Fruit fly (Drosophila melanogaster) whole organism, embryonic: ENCODE data around the gene Syt1.

Source experiments
- BEAF-32 ChIP-seq: fragments of 200-800 bp; sonication (Bioruptor generic); optimal IDR thresholded peaks from 3 replicates; lab custom pipeline; 2017; ENCODE audit warnings: missing biosample characterization, missing genetic modification characterization, mild to moderate bottlenecking, moderate library complexity, missing genetic modification reagents
- CG10431 ChIP-seq: fragments of 200-800 bp; sonication (Bioruptor generic); optimal IDR thresholded peaks from 3 replicates; lab custom pipeline; 2018; ENCODE audit warnings: missing biosample characterization, mild to moderate bottlenecking, missing genetic modification characterization
- CG12071 ChIP-seq: fragments of 200-800 bp; sonication (Bioruptor generic); optimal IDR thresholded peaks from 3 replicates; lab custom pipeline; 2018; ENCODE audit warnings: missing biosample characterization, mild to moderate bottlenecking, missing genetic modification characterization
- CG12104 ChIP-seq: fragments of 200-800 bp; sonication (Bioruptor generic); optimal IDR thresholded peaks from 3 replicates; lab custom pipeline; 2016; ENCODE audit warnings: missing biosample characterization, missing genetic modification characterization
- CG12659 ChIP-seq: fragments of 200-800 bp; sonication (Bioruptor generic); optimal IDR thresholded peaks from 3 replicates; lab custom pipeline; 2017; ENCODE audit warnings: mild to moderate bottlenecking, missing biosample characterization, missing genetic modification reagents, missing genetic modification characterization
- CG12744 ChIP-seq: fragments of 200-800 bp; sonication (Bioruptor generic); optimal IDR thresholded peaks from 2 replicates; lab custom pipeline; 2016; ENCODE audit warnings: missing biosample characterization, missing genetic modification characterization
- CG13123 ChIP-seq: fragments of 200-800 bp; sonication (Bioruptor generic); optimal IDR thresholded peaks from 2 replicates; lab custom pipeline; 2016; ENCODE audit warnings: missing biosample characterization, missing genetic modification characterization
- CG13775 ChIP-seq: fragments of 200-800 bp; sonication (Bioruptor generic); optimal IDR thresholded peaks from 3 replicates; lab custom pipeline; 2017; ENCODE audit warnings: missing biosample characterization, mild to moderate bottlenecking, missing genetic modification characterization
- CG14050 ChIP-seq: fragments of 200-800 bp; sonication (Bioruptor generic); IDR thresholded peaks from 3 replicates; pipeline ENCODE4 v1.3.6; 2022; ENCODE audit warnings: missing biosample characterization, missing genetic modification characterization
- CG14667 ChIP-seq: fragments of 200-800 bp; sonication (Bioruptor generic); IDR thresholded peaks from 2 replicates; pipeline ENCODE4 v1.3.6; 2022; ENCODE audit warnings: missing biosample characterization, missing genetic modification characterization
- CG14860 ChIP-seq: fragments of 200-800 bp; sonication (Bioruptor generic); IDR thresholded peaks from 3 replicates; pipeline ENCODE4 v1.3.6; 2022; ENCODE audit warnings: missing biosample characterization, missing genetic modification characterization; ENCODE audit not compliant: partially characterized antibody
- CG1529 ChIP-seq: fragments of 200-800 bp; sonication (Bioruptor generic); optimal IDR thresholded peaks from 3 replicates; lab custom pipeline; 2018; ENCODE audit warnings: missing biosample characterization, missing genetic modification characterization
- CG2202 ChIP-seq: fragments of 200-800 bp; sonication (Bioruptor generic); optimal IDR thresholded peaks from 2 replicates; lab custom pipeline; 2018; ENCODE audit warnings: missing biosample characterization, mild to moderate bottlenecking, missing genetic modification characterization
- CG32767 ChIP-seq: fragments of 200-800 bp; sonication (Bioruptor generic); IDR thresholded peaks from 2 replicates; pipeline ENCODE4 v1.3.6; 2022; ENCODE audit warnings: missing biosample characterization, missing genetic modification characterization
- CG4617 ChIP-seq: fragments of 200-800 bp; sonication (Bioruptor generic); optimal IDR thresholded peaks from 3 replicates; lab custom pipeline; 2016; ENCODE audit warnings: missing biosample characterization, missing genetic modification characterization, borderline replicate concordance
- CG4820 ChIP-seq: fragments of 200-800 bp; sonication (Bioruptor generic); optimal IDR thresholded peaks from 3 replicates; lab custom pipeline; 2016; ENCODE audit warnings: missing biosample characterization, missing genetic modification characterization
- CG6813 ChIP-seq: fragments of 200-800 bp; sonication (Bioruptor generic); optimal IDR thresholded peaks from 2 replicates; lab custom pipeline; 2017; ENCODE audit warnings: missing biosample characterization, missing genetic modification characterization, mild to moderate bottlenecking, moderate library complexity, missing genetic modification reagents
- CG8765 ChIP-seq: fragments of 200-800 bp; sonication (Bioruptor generic); IDR thresholded peaks from 2 replicates; pipeline ENCODE4 v1.3.6; 2022; ENCODE audit warnings: missing biosample characterization, missing genetic modification characterization
- Dfd ChIP-seq, 2 experiments: fragments of >200 bp; optimal IDR thresholded peaks; 2 replicates each; lab custom pipeline; 2017; ENCODE audit warnings: missing biosample characterization in 2 of 2, missing genetic modification characterization in 2 of 2
- Dp ChIP-seq: fragments of 200-800 bp; sonication (Bioruptor generic); optimal IDR thresholded peaks from 2 replicates; lab custom pipeline; 2018; ENCODE audit warnings: missing biosample characterization, mild to moderate bottlenecking, missing genetic modification characterization, moderate library complexity
- Fer1 ChIP-seq: fragments of 200-800 bp; sonication (Bioruptor generic); optimal IDR thresholded peaks from 2 replicates; lab custom pipeline; 2017; ENCODE audit warnings: missing biosample characterization, mild to moderate bottlenecking, missing genetic modification characterization
- Gug ChIP-seq: fragments of 200-800 bp; sonication (Bioruptor generic); IDR thresholded peaks from 4 replicates; pipeline ENCODE4 v1.3.6; 2022; ENCODE audit warnings: missing biosample characterization, missing genetic modification characterization
- H2.0 ChIP-seq: fragments of 200-800 bp; sonication (Bioruptor generic); IDR thresholded peaks from 2 replicates; pipeline ENCODE4 v1.3.6; 2022; ENCODE audit warnings: missing biosample characterization, missing genetic modification characterization
- HLH3B ChIP-seq: fragments of 200-800 bp; sonication (Bioruptor generic); IDR thresholded peaks from 2 replicates; pipeline ENCODE4 v1.3.6; 2022; ENCODE audit warnings: missing biosample characterization, missing genetic modification characterization
- HLHmδ ChIP-seq: fragments of 200-800 bp; sonication (Bioruptor generic); optimal IDR thresholded peaks from 2 replicates; lab custom pipeline; 2018; ENCODE audit warnings: missing biosample characterization, mild to moderate bottlenecking, missing genetic modification characterization, moderate library complexity
- Hr3 ChIP-seq: fragments of 200-800 bp; sonication (Bioruptor generic); optimal IDR thresholded peaks from 3 replicates; lab custom pipeline; 2016; ENCODE audit warnings: missing biosample characterization, missing genetic modification characterization
- Kr ChIP-seq: fragments of 200-800 bp; sonication (Bioruptor generic); optimal IDR thresholded peaks from 2 replicates; lab custom pipeline; 2017; ENCODE audit warnings: missing biosample characterization, mild to moderate bottlenecking, missing genetic modification characterization
- MESR4 ChIP-seq: fragments of 200-800 bp; sonication (Bioruptor generic); optimal IDR thresholded peaks from 2 replicates; lab custom pipeline; 2018; ENCODE audit warnings: missing biosample characterization, mild to moderate bottlenecking, missing genetic modification characterization, moderate library complexity
- Nf-YB ChIP-seq: fragments of 200-800 bp; sonication (Bioruptor generic); optimal IDR thresholded peaks from 3 replicates; lab custom pipeline; 2019; ENCODE audit warnings: missing biosample characterization, mild to moderate bottlenecking, missing genetic modification characterization, moderate library complexity
- Nf-YC ChIP-seq: fragments of 200-800 bp; optimal IDR thresholded peaks from 3 replicates; lab custom pipeline; 2019; ENCODE audit warnings: missing biosample characterization, mild to moderate bottlenecking, missing genetic modification characterization, moderate library complexity
- PHDP ChIP-seq: fragments of 200-800 bp; sonication (Bioruptor generic); optimal IDR thresholded peaks from 3 replicates; lab custom pipeline; 2018; ENCODE audit warnings: missing biosample characterization, mild to moderate bottlenecking, missing genetic modification characterization, moderate library complexity
- Sin3A ChIP-seq: fragments of >200 bp; optimal IDR thresholded peaks from 2 replicates; lab custom pipeline; 2018
- YL-1 ChIP-seq: fragments of 200-800 bp; sonication (Bioruptor generic); optimal IDR thresholded peaks from 3 replicates; lab custom pipeline; 2017; ENCODE audit warnings: missing biosample characterization, mild to moderate bottlenecking, missing genetic modification characterization
- az2 ChIP-seq: fragments of 200-800 bp; sonication (Bioruptor generic); optimal IDR thresholded peaks from 3 replicates; lab custom pipeline; 2016; ENCODE audit warnings: missing biosample characterization, missing genetic modification characterization
- bsh ChIP-seq, 2 experiments: fragments of 200-800 bp; sonication (Bioruptor generic); optimal IDR thresholded peaks; 2 replicates each; lab custom pipeline; 2017 to 2018; ENCODE audit warnings: mild to moderate bottlenecking in 2 of 2, missing biosample characterization in 2 of 2, missing genetic modification characterization in 2 of 2, moderate library complexity in 1 of 2
- caup ChIP-seq: fragments of 200-800 bp; sonication (Bioruptor generic); optimal IDR thresholded peaks from 3 replicates; lab custom pipeline; 2017; ENCODE audit warnings: missing biosample characterization, mild to moderate bottlenecking, missing genetic modification characterization, moderate library complexity; ENCODE audit not compliant: severe bottlenecking
- fru ChIP-seq: fragments of >200 bp; optimal IDR thresholded peaks from 2 replicates; lab custom pipeline; 2017
- jumu ChIP-seq: fragments of 200-800 bp; sonication (Bioruptor generic); optimal IDR thresholded peaks from 3 replicates; lab custom pipeline; 2016; ENCODE audit warnings: missing biosample characterization, missing genetic modification characterization
- lov ChIP-seq, 2 experiments: fragments of 200-800 bp in 1 of 2; fragments of >200 bp in 1 of 2; sonication (Bioruptor generic) in 1 of 2; IDR thresholded peaks in 1 of 2; optimal IDR thresholded peaks in 1 of 2; 2 replicates in 1 of 2; 3 replicates in 1 of 2; pipeline versions ENCODE4 v1.3.6 to Lab custom; 2017 to 2022; ENCODE audit warnings: missing biosample characterization in 1 of 2, missing genetic modification characterization in 1 of 2
- p53 ChIP-seq: fragments of 200-800 bp; sonication (Bioruptor generic); optimal IDR thresholded peaks from 2 replicates; lab custom pipeline; 2016; ENCODE audit warnings: missing biosample characterization, missing genetic modification characterization
- pfk ChIP-seq: fragments of 200-800 bp; sonication (Bioruptor generic); optimal IDR thresholded peaks from 2 replicates; lab custom pipeline; 2018; ENCODE audit warnings: missing biosample characterization, mild to moderate bottlenecking, missing genetic modification characterization, moderate library complexity
- rib ChIP-seq: fragments of 200-800 bp; sonication (Bioruptor generic); IDR thresholded peaks from 2 replicates; pipeline ENCODE4 v1.3.6; 2022; ENCODE audit warnings: missing biosample characterization, missing genetic modification characterization
- run ChIP-seq: fragments of 200-800 bp; sonication (Bioruptor generic); optimal IDR thresholded peaks from 3 replicates; lab custom pipeline; 2018; ENCODE audit warnings: missing biosample characterization, mild to moderate bottlenecking, missing genetic modification characterization
- slou ChIP-seq: fragments of 200-800 bp; sonication (Bioruptor generic); optimal IDR thresholded peaks from 3 replicates; lab custom pipeline; 2016; ENCODE audit warnings: missing biosample characterization, missing genetic modification characterization
- so ChIP-seq: fragments of 200-800 bp; sonication (Bioruptor generic); IDR thresholded peaks from 3 replicates; pipeline ENCODE4 v1.3.6; 2022; ENCODE audit warnings: missing biosample characterization, missing genetic modification characterization
- tll ChIP-seq, 2 experiments: fragments of 200-800 bp in 1 of 2; fragments of >200 bp in 1 of 2; sonication (Bioruptor generic) in 1 of 2; optimal IDR thresholded peaks; 2 replicates each; lab custom pipeline; 2017 to 2019; ENCODE audit warnings: missing biosample characterization in 2 of 2, missing genetic modification characterization in 2 of 2, mild to moderate bottlenecking in 1 of 2, moderate library complexity in 1 of 2
- zf30C ChIP-seq: fragments of 200-800 bp; sonication (Bioruptor generic); optimal IDR thresholded peaks from 3 replicates; lab custom pipeline; 2018; ENCODE audit warnings: missing biosample characterization, mild to moderate bottlenecking, missing genetic modification characterization
- zfh1 ChIP-seq: fragments of 200-800 bp; sonication (Bioruptor generic); IDR thresholded peaks from 3 replicates; pipeline ENCODE4 v1.3.6; 2022; ENCODE audit warnings: missing biosample characterization, missing genetic modification characterization

Gene Syt1

dm6 chr2L:2752460-2753411 is 47.0 kb downstream of the Syt1 start, which contains the start of gene Pgk (continued):
- TF ChIP-seq CG1529 = peak; percentile 38
- TF ChIP-seq Nf-YB (GFP tag; lab: Kevin White, UChicago) = peak; percentile 89
- no peak for TF ChIP-seq lov (optimal IDR thresholded peaks at IDR 0.05; lab: Kevin White, UChicago)
- TF ChIP-seq lov (GFP tag; IDR thresholded peaks at IDR 0.05; lab: Robert Waterston, UW) = no peak
- TF ChIP-seq CG12659 = peak; percentile 20
- TF ChIP-seq YL-1 (GFP tag; lab: Kevin White, UChicago) = peak; percentile 17
- TF ChIP-seq CG13123 (GFP tag; lab: Kevin White, UChicago) = no peak
- no peak for TF ChIP-seq CG12744 (GFP tag; lab: Kevin White, UChicago)
- no peak for TF ChIP-seq tll (GFP tag; optimal IDR thresholded peaks at IDR 0.05; lab: Kevin White, UChicago)
- no peak for TF ChIP-seq Hr3
- TF ChIP-seq Dfd (GFP tag; optimal IDR thresholded peaks at IDR 0.05; lab: Kevin White, UChicago) = no peak
- TF ChIP-seq Gug (GFP tag; lab: Robert Waterston, UW) = peak; percentile 1; the same call in 1 of the 4 replicates
- TF ChIP-seq HLHmδ (GFP tag; lab: Kevin White, UChicago) = peak; percentile 88
- peak; percentile 100 for TF ChIP-seq zf30C (GFP tag; lab: Kevin White, UChicago)
- peak; percentile 12 for TF ChIP-seq CG10431 (GFP tag; lab: Kevin White, UChicago)
- no peak for TF ChIP-seq HLH3B (GFP tag; lab: Robert Waterston, UW)
- peak; percentile 10 for TF ChIP-seq slou (GFP tag; lab: Kevin White, UChicago)
- no peak for TF ChIP-seq CG32767
- no peak for TF ChIP-seq BEAF-32 (GFP tag; lab: Kevin White, UChicago)
- TF ChIP-seq Dp (GFP tag; lab: Kevin White, UChicago) = peak; percentile 95
- no peak for TF ChIP-seq az2 (GFP tag; lab: Kevin White, UChicago)
- TF ChIP-seq p53 (GFP tag; lab: Kevin White, UChicago) = peak; percentile 98
- TF ChIP-seq so (GFP tag; lab: Robert Waterston, UW) = no peak
- TF ChIP-seq caup (GFP tag; lab: Kevin White, UChicago) = peak; percentile 51
- TF ChIP-seq Sin3A (lab: Kevin White, UChicago) = no peak
- TF ChIP-seq fru (lab: Kevin White, UChicago) = no peak
- TF ChIP-seq CG12071 (GFP tag; lab: Kevin White, UChicago) = peak; percentile 17
- TF ChIP-seq MESR4 (GFP tag; lab: Kevin White, UChicago) = peak; percentile 39
- TF ChIP-seq H2.0 (GFP tag; lab: Robert Waterston, UW) = no peak
- TF ChIP-seq CG4617 (GFP tag; lab: Kevin White, UChicago) = no peak
- TF ChIP-seq CG12104 (GFP tag; lab: Kevin White, UChicago) = no peak
- peak; percentile 40 to 75 for TF ChIP-seq bsh (GFP tag; optimal IDR thresholded peaks at IDR 0.05; lab: Kevin White, UChicago)
- TF ChIP-seq CG13775 (GFP tag; lab: Kevin White, UChicago) = peak; percentile 20
- TF ChIP-seq CG8765 (GFP tag; lab: Robert Waterston, UW) = no peak
- no peak for TF ChIP-seq CG14860 (GFP tag; lab: Robert Waterston, UW)
- TF ChIP-seq CG4820 (GFP tag; lab: Kevin White, UChicago) = no peak
- peak; percentile 80 for TF ChIP-seq jumu
- TF ChIP-seq CG14667 (GFP tag; lab: Robert Waterston, UW) = no peak
- peak; percentile 32 for TF ChIP-seq CG2202 (tag; lab: Kevin White, UChicago)
- no peak for TF ChIP-seq zfh1
- TF ChIP-seq pfk = peak; percentile 30
- peak; percentile 54 for TF ChIP-seq PHDP (tag; lab: Kevin White, UChicago)
- TF ChIP-seq Nf-YC (tag; lab: Kevin White, UChicago) = peak; percentile 94
- peak; percentile 75 for TF ChIP-seq run (tag; lab: Kevin White, UChicago)
- TF ChIP-seq Kr (GFP tag; lab: Kevin White, UChicago) = no peak
- no peak for TF ChIP-seq CG14050
- peak; percentile 63 for TF ChIP-seq CG6813 (GFP tag; lab: Kevin White, UChicago)
- no peak for TF ChIP-seq rib (GFP tag; lab: Robert Waterston, UW)
- peak; percentile 83 for TF ChIP-seq Fer1 (GFP tag; lab: Kevin White, UChicago)
